Fruit fly (Drosophila melanogaster) whole organism, pupa: ENCODE results near the gene Epg5.

Experiments used
- CG10348 ChIP-seq: fragments of 200-800 bp; sonication (Bioruptor generic); IDR thresholded peaks from 2 replicates; pipeline ENCODE4 v1.3.6; 2022; ENCODE audit warnings: missing biosample characterization, missing genetic modification characterization
- CG12605 ChIP-seq: fragments of 200-800 bp; sonication (Bioruptor generic); IDR thresholded peaks from 2 replicates; pipeline ENCODE4 v1.3.6; 2022; ENCODE audit warnings: missing biosample characterization, missing genetic modification characterization
- CG13204 ChIP-seq: fragments of 200-800 bp; sonication (Bioruptor generic); optimal IDR thresholded peaks from 2 replicates; lab custom pipeline; 2018; ENCODE audit warnings: missing biosample characterization, mild to moderate bottlenecking, missing genetic modification characterization, moderate library complexity
- CG14655 ChIP-seq: fragments of 200-800 bp; sonication (Bioruptor generic); optimal IDR thresholded peaks from 3 replicates; lab custom pipeline; 2017; ENCODE audit warnings: mild to moderate bottlenecking, missing biosample characterization, missing genetic modification reagents, missing genetic modification characterization
- CG15710 ChIP-seq: fragments of 200-800 bp; sonication (Bioruptor generic); optimal IDR thresholded peaks from 2 replicates; lab custom pipeline; 2018; ENCODE audit warnings: missing biosample characterization, mild to moderate bottlenecking, missing genetic modification characterization, moderate library complexity
- CG17806 ChIP-seq: fragments of 200-800 bp; sonication (Bioruptor generic); optimal IDR thresholded peaks from 2 replicates; lab custom pipeline; 2018; ENCODE audit warnings: missing biosample characterization, mild to moderate bottlenecking, missing genetic modification characterization, moderate library complexity
- CG32121 ChIP-seq: fragments of 200-800 bp; sonication (Bioruptor generic); IDR thresholded peaks from 2 replicates; pipeline ENCODE4 v1.3.6; 2022; ENCODE audit warnings: missing biosample characterization, missing genetic modification characterization
- CG34367 ChIP-seq: fragments of 200-800 bp; sonication (Bioruptor generic); optimal IDR thresholded peaks from 2 replicates; lab custom pipeline; 2018; ENCODE audit warnings: missing biosample characterization, mild to moderate bottlenecking, missing genetic modification characterization
- CG4496 ChIP-seq: fragments of 200-800 bp; sonication (Bioruptor generic); IDR thresholded peaks from 3 replicates; pipeline ENCODE4 v1.3.6; 2022; ENCODE audit warnings: missing biosample characterization, missing genetic modification characterization
- CG8159 ChIP-seq: fragments of 200-800 bp; sonication (Bioruptor generic); optimal IDR thresholded peaks from 3 replicates; lab custom pipeline; 2018; ENCODE audit warnings: missing biosample characterization, mild to moderate bottlenecking, missing genetic modification characterization, moderate library complexity
- CG8301 ChIP-seq: fragments of 200-800 bp; sonication (Bioruptor generic); optimal IDR thresholded peaks from 2 replicates; lab custom pipeline; 2018; ENCODE audit warnings: missing biosample characterization, mild to moderate bottlenecking, missing genetic modification characterization
- CG9948 ChIP-seq: fragments of 200-800 bp; sonication (Bioruptor generic); optimal IDR thresholded peaks from 2 replicates; lab custom pipeline; 2018; ENCODE audit warnings: missing biosample characterization, mild to moderate bottlenecking, missing genetic modification characterization, moderate library complexity
- D1 ChIP-seq: fragments of 200-800 bp; sonication (Bioruptor generic); optimal IDR thresholded peaks from 2 replicates; lab custom pipeline; 2018; ENCODE audit warnings: missing biosample characterization, mild to moderate bottlenecking, missing genetic modification characterization, moderate library complexity
- EcR ChIP-seq: fragments of 200-800 bp; sonication (Bioruptor generic); optimal IDR thresholded peaks from 3 replicates; lab custom pipeline; 2019; ENCODE audit warnings: missing biosample characterization, missing genetic modification characterization, mild to moderate bottlenecking, moderate library complexity, missing genetic modification reagents
- Ets98B ChIP-seq: fragments of 200-800 bp; sonication (Bioruptor generic); IDR thresholded peaks from 2 replicates; pipeline ENCODE4 v1.3.6; 2022; ENCODE audit warnings: missing biosample characterization, missing genetic modification characterization
- Pif1A ChIP-seq: fragments of 200-800 bp; sonication (Bioruptor generic); optimal IDR thresholded peaks from 3 replicates; lab custom pipeline; 2016; ENCODE audit warnings: missing biosample characterization, missing genetic modification characterization
- Pif1B ChIP-seq: fragments of 200-800 bp; sonication (Bioruptor generic); optimal IDR thresholded peaks from 3 replicates; lab custom pipeline; 2016; ENCODE audit warnings: missing biosample characterization, missing genetic modification characterization
- Snoo ChIP-seq: fragments of 200-800 bp; sonication (Bioruptor generic); optimal IDR thresholded peaks from 3 replicates; lab custom pipeline; 2017; ENCODE audit warnings: missing biosample characterization, mild to moderate bottlenecking, missing genetic modification characterization, inconsistent platforms
- fd96Ca ChIP-seq: fragments of 200-800 bp; sonication (Bioruptor generic); IDR thresholded peaks from 3 replicates; pipeline ENCODE4 v1.3.6; 2022; ENCODE audit warnings: missing biosample characterization, missing genetic modification characterization
- gl ChIP-seq: fragments of 200-800 bp; sonication (Bioruptor generic); optimal IDR thresholded peaks from 2 replicates; lab custom pipeline; 2018; ENCODE audit warnings: missing biosample characterization, mild to moderate bottlenecking, missing genetic modification characterization
- rn ChIP-seq: fragments of 200-800 bp; sonication (Bioruptor generic); IDR thresholded peaks from 2 replicates; pipeline ENCODE4 v1.3.6; 2022; ENCODE audit warnings: missing biosample characterization, missing genetic modification characterization

Epg5 gene

dm6 chr3R:18726334-18726733 is 32.3 kb downstream of the Epg5 start, which contains the start of gene CG7714:
TSS of gene CG7714 (minus strand) at chr3R:18726434.
- TF ChIP-seq CG34367 (tag; lab: Kevin White, UChicago) (no peak), CG15710 (tag; lab: Kevin White, UChicago) (no peak), CG4496 (GFP tag; lab: Robert Waterston, UW) (no peak), Pif1B (GFP tag; lab: Kevin White, UChicago) (no peak), Snoo (tag; lab: Kevin White, UChicago) (no peak), CG10348 (GFP tag; lab: Robert Waterston, UW) (no peak), CG12605 (no peak), EcR (GFP tag; lab: Kevin White, UChicago) (no peak), CG32121 (no peak), D1 (tag; lab: Kevin White, UChicago) (no peak), Ets98B (GFP tag; lab: Robert Waterston, UW) (no peak), rn (GFP tag; lab: Robert Waterston, UW) (no peak)

DNA sequence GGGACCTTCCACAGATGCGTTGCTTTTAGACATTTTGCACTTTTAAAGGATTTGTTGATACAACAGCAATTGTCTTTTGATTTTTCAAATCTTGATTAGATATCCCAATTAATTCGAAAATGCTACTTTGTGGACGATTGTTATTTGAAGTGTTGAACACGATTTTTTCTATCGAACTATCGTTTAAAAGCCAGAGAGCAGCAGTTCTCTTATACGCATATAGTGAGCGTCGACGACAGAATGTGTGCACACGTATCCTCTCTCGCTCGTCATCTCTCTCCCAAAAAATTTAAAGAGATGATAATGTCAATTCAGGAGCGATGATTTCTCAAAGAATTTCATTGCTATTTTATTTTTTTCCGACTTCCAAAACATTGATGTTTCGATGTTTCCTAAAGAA is 36.2 kb downstream of the Epg5 start, which contains the start of gene CG34283:
Gene CG34283 (minus strand): TSS at position 101 of the 400 bp plus-strand sequence.
- TF ChIP-seq CG9948 (tag; lab: Kevin White, UChicago) (no peak), CG15710 (tag; lab: Kevin White, UChicago) (no peak), CG10348 (GFP tag; lab: Robert Waterston, UW) (no peak), CG8301 (tag; lab: Kevin White, UChicago) (no peak), Pif1A (GFP tag; lab: Kevin White, UChicago) (no peak), gl (tag; lab: Kevin White, UChicago) (no peak), CG17806 (tag; lab: Kevin White, UChicago) (no peak), CG13204 (GFP tag; lab: Kevin White, UChicago) (no peak), CG32121 (no peak), fd96Ca (no peak), CG8159 (no peak), D1 (tag; lab: Kevin White, UChicago) (no peak), EcR (GFP tag; lab: Kevin White, UChicago) (no peak)
- TF ChIP-seq, all 21 proteins: peak for 0

DNA sequence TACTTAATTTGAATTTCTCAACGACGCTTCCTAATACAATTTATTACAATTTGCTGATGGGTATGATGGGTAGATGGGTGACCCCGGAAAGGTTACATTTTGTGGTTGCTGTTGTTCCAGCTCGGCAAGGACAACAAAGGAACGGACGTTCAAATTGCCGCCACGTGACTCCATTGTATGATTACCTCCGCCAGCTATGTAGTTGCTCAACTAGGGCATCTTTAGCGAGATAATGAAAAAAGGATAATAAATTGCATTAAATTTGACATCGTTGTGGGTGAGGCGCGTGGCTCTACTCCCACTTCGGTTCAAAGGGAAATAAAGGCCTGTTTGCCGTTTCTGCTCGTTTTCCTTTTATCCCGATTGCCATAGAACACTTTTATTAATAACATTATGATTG is 37.3 kb downstream of the Epg5 start:
- TF ChIP-seq CG4496 (GFP tag; lab: Robert Waterston, UW) (no peak), Pif1B (GFP tag; lab: Kevin White, UChicago) (no peak), CG13204 (GFP tag; lab: Kevin White, UChicago) (no peak), CG15710 (tag; lab: Kevin White, UChicago) (no peak), CG12605 (no peak), CG8301 (tag; lab: Kevin White, UChicago) (no peak), Ets98B (GFP tag; lab: Robert Waterston, UW) (no peak), CG17806 (tag; lab: Kevin White, UChicago) (no peak), rn (GFP tag; lab: Robert Waterston, UW) (no peak), CG10348 (GFP tag; lab: Robert Waterston, UW) (no peak), D1 (tag; lab: Kevin White, UChicago) (no peak), CG14655 (GFP tag; lab: Kevin White, UChicago) (no peak), Snoo (tag; lab: Kevin White, UChicago) (no peak), CG8159 (no peak), EcR (GFP tag; lab: Kevin White, UChicago) (no peak), CG34367 (tag; lab: Kevin White, UChicago) (no peak)

- TF ChIP-seq CG9948 (tag; lab: Kevin White, UChicago) (no peak), CG8159 (peak; percentile 79), CG34367 (tag; lab: Kevin White, UChicago) (peak; percentile 37), CG15710 (tag; lab: Kevin White, UChicago) (peak; percentile 73), CG17806 (tag; lab: Kevin White, UChicago) (no peak), CG10348 (GFP tag; lab: Robert Waterston, UW) (no peak), CG4496 (GFP tag; lab: Robert Waterston, UW) (no peak), Pif1A (GFP tag; lab: Kevin White, UChicago) (peak; percentile 53), EcR (GFP tag; lab: Kevin White, UChicago) (no peak), Snoo (tag; lab: Kevin White, UChicago) (no peak), CG13204 (GFP tag; lab: Kevin White, UChicago) (peak; percentile 9), CG14655 (GFP tag; lab: Kevin White, UChicago) (peak; percentile 42), D1 (tag; lab: Kevin White, UChicago) (no peak), Pif1B (GFP tag; lab: Kevin White, UChicago) (peak; percentile 43), CG12605 (no peak; the same call in 1 of the 2 replicates), gl (tag; lab: Kevin White, UChicago) (peak; percentile 41)
Measured at dm6 chr3R:18719767-18720341, 38.8 kb downstream of the Epg5 start.

dm6 chr3R:18707492-18707891 is 51.2 kb downstream of the Epg5 start:
- TF ChIP-seq gl (tag; lab: Kevin White, UChicago): no peak
- TF ChIP-seq Pif1A (GFP tag; lab: Kevin White, UChicago): no peak
- no peak for TF ChIP-seq rn (GFP tag; lab: Robert Waterston, UW)
- TF ChIP-seq CG9948 (tag; lab: Kevin White, UChicago): no peak
- TF ChIP-seq CG14655 (GFP tag; lab: Kevin White, UChicago): no peak
- TF ChIP-seq Snoo (tag; lab: Kevin White, UChicago): no peak

dm6 chr3R:18706289-18706688 is 52.4 kb downstream of the Epg5 start:
- no peak for TF ChIP-seq CG14655 (GFP tag; lab: Kevin White, UChicago)
